Fruit fly (Drosophila melanogaster) whole organism, embryonic: ENCODE results near the gene CG12241.
A peak's percentile ranks its signal among the peaks of the same experiment; 100 is the strongest.

Source experiments
- Abd-B ChIP-seq: fragments of 200-800 bp; sonication (Bioruptor generic); optimal IDR thresholded peaks from 2 replicates; lab custom pipeline; 2018; ENCODE audit warnings: missing biosample characterization, mild to moderate bottlenecking, missing genetic modification characterization, moderate library complexity
- Antp ChIP-seq: fragments of 200-800 bp; sonication (Bioruptor generic); optimal IDR thresholded peaks from 3 replicates; lab custom pipeline; 2016; ENCODE audit warnings: missing biosample characterization, missing genetic modification characterization
- Bteb2 ChIP-seq: fragments of 200-800 bp; sonication (Bioruptor generic); optimal IDR thresholded peaks from 2 replicates; lab custom pipeline; 2016; ENCODE audit warnings: missing biosample characterization, missing genetic modification characterization
- CG10267 ChIP-seq: fragments of 200-800 bp; sonication (Bioruptor generic); optimal IDR thresholded peaks from 2 replicates; lab custom pipeline; 2018; ENCODE audit warnings: missing biosample characterization, mild to moderate bottlenecking, missing genetic modification characterization, moderate library complexity
- CG11560 ChIP-seq: fragments of 200-800 bp; sonication (Bioruptor generic); IDR thresholded peaks from 3 replicates; pipeline ENCODE4 v1.3.6; 2022; ENCODE audit warnings: missing biosample characterization, missing genetic modification characterization
- CG12155 ChIP-seq: fragments of 200-800 bp; sonication (Bioruptor generic); optimal IDR thresholded peaks from 3 replicates; lab custom pipeline; 2016; ENCODE audit warnings: missing biosample characterization, missing genetic modification characterization
- CG12391 ChIP-seq: fragments of 200-800 bp; sonication (Bioruptor generic); optimal IDR thresholded peaks from 3 replicates; lab custom pipeline; 2018; ENCODE audit warnings: missing biosample characterization, mild to moderate bottlenecking, missing genetic modification characterization, moderate library complexity
- CG12744 ChIP-seq: fragments of 200-800 bp; sonication (Bioruptor generic); optimal IDR thresholded peaks from 2 replicates; lab custom pipeline; 2016; ENCODE audit warnings: missing biosample characterization, missing genetic modification characterization
- CG15514 ChIP-seq: fragments of 200-800 bp; sonication (Bioruptor generic); optimal IDR thresholded peaks from 3 replicates; lab custom pipeline; 2017; ENCODE audit warnings: missing biosample characterization, missing genetic modification characterization, mild to moderate bottlenecking, moderate library complexity, missing genetic modification reagents
- CG2116 ChIP-seq: fragments of 200-800 bp; sonication (Bioruptor generic); optimal IDR thresholded peaks from 3 replicates; lab custom pipeline; 2018; ENCODE audit warnings: missing biosample characterization, mild to moderate bottlenecking, missing genetic modification characterization
- CG2120 ChIP-seq: fragments of 200-800 bp; sonication (Bioruptor generic); optimal IDR thresholded peaks from 3 replicates; lab custom pipeline; 2016; ENCODE audit warnings: missing biosample characterization, missing genetic modification characterization
- CG2129 ChIP-seq: fragments of 200-800 bp; sonication (Bioruptor generic); IDR thresholded peaks from 2 replicates; pipeline ENCODE4 v1.3.6; 2022; ENCODE audit warnings: missing biosample characterization, missing genetic modification characterization; ENCODE audit not compliant: partially characterized antibody
- CG32532 ChIP-seq: fragments of 200-800 bp; sonication (Bioruptor generic); IDR thresholded peaks from 2 replicates; pipeline ENCODE4 v1.3.6; 2022; ENCODE audit warnings: missing biosample characterization, missing genetic modification characterization
- CG3995 ChIP-seq: fragments of 200-800 bp; sonication (Bioruptor generic); optimal IDR thresholded peaks from 3 replicates; lab custom pipeline; 2016; ENCODE audit warnings: missing biosample characterization, missing genetic modification characterization
- CG6791 ChIP-seq: fragments of 200-800 bp; sonication (Bioruptor generic); IDR thresholded peaks from 3 replicates; pipeline ENCODE4 v1.3.6; 2022; ENCODE audit warnings: missing biosample characterization, missing genetic modification characterization; ENCODE audit not compliant: partially characterized antibody
- CG8924 ChIP-seq: fragments of 200-800 bp; optimal IDR thresholded peaks from 3 replicates; lab custom pipeline; 2019; ENCODE audit warnings: missing biosample characterization, mild to moderate bottlenecking, missing genetic modification characterization, moderate library complexity
- CG9437 ChIP-seq: fragments of 200-800 bp; sonication (Bioruptor generic); optimal IDR thresholded peaks from 2 replicates; lab custom pipeline; 2018; ENCODE audit warnings: missing biosample characterization, mild to moderate bottlenecking, missing genetic modification characterization
- Chrac-16 ChIP-seq: fragments of 200-800 bp; sonication (Bioruptor generic); optimal IDR thresholded peaks from 3 replicates; lab custom pipeline; 2016; ENCODE audit warnings: missing biosample characterization, missing genetic modification characterization
- Dfd ChIP-seq, 2 experiments: fragments of >200 bp; optimal IDR thresholded peaks; 2 replicates each; lab custom pipeline; 2017; ENCODE audit warnings: missing biosample characterization in 2 of 2, missing genetic modification characterization in 2 of 2
- Dll ChIP-seq: fragments of 200-800 bp; sonication (Bioruptor generic); IDR thresholded peaks from 4 replicates; pipeline ENCODE4 v1.3.6; 2022; ENCODE audit warnings: missing biosample characterization, missing genetic modification characterization; ENCODE audit not compliant: partially characterized antibody
- Doc3 ChIP-seq: fragments of 200-800 bp; sonication (Bioruptor generic); IDR thresholded peaks from 3 replicates; pipeline ENCODE4 v1.3.6; 2022; ENCODE audit warnings: missing biosample characterization, missing genetic modification characterization; ENCODE audit not compliant: partially characterized antibody
- Dp ChIP-seq: fragments of 200-800 bp; sonication (Bioruptor generic); optimal IDR thresholded peaks from 2 replicates; lab custom pipeline; 2018; ENCODE audit warnings: missing biosample characterization, mild to moderate bottlenecking, missing genetic modification characterization, moderate library complexity
- Dref ChIP-seq: fragments of 200-800 bp; sonication (Bioruptor generic); IDR thresholded peaks from 2 replicates; pipeline ENCODE4 v1.3.6; 2022; ENCODE audit warnings: missing biosample characterization, missing genetic modification characterization
- HLH4C ChIP-seq: fragments of 200-800 bp; sonication (Bioruptor generic); IDR thresholded peaks from 3 replicates; pipeline ENCODE4 v1.3.6; 2022; ENCODE audit warnings: missing biosample characterization, missing genetic modification characterization; ENCODE audit not compliant: partially characterized antibody
- Hr51 ChIP-seq, 2 experiments: fragments of 200-800 bp; sonication (Bioruptor generic); optimal IDR thresholded peaks; 2 replicates in 1 of 2; 3 replicates in 1 of 2; lab custom pipeline; 2016 to 2018; ENCODE audit warnings: missing biosample characterization in 2 of 2, missing genetic modification characterization in 2 of 2, mild to moderate bottlenecking in 1 of 2, moderate library complexity in 1 of 2
- Hr78 ChIP-seq, 2 experiments: fragments of 200-800 bp in 1 of 2; fragments of >200 bp in 1 of 2; sonication (Bioruptor generic) in 1 of 2; optimal IDR thresholded peaks; 2 replicates each; lab custom pipeline; 2017 to 2019; ENCODE audit warnings: missing biosample characterization in 2 of 2, missing genetic modification characterization in 2 of 2, mild to moderate bottlenecking in 1 of 2, moderate library complexity in 1 of 2
- Med ChIP-seq: fragments of 200-800 bp; sonication (Bioruptor generic); peaks from one replicate; lab custom pipeline; 2016; ENCODE audit warnings: missing biosample characterization, missing genetic modification characterization, mild to moderate bottlenecking, inconsistent platforms, moderate library complexity
- Myb ChIP-seq: fragments of 200-800 bp; sonication (Bioruptor generic); optimal IDR thresholded peaks from 2 replicates; lab custom pipeline; 2016; ENCODE audit warnings: missing biosample characterization, missing genetic modification characterization
- NFAT ChIP-seq: fragments of 200-800 bp; sonication (Bioruptor generic); IDR thresholded peaks from 2 replicates; pipeline ENCODE4 v1.3.6; 2022; ENCODE audit warnings: missing biosample characterization, missing genetic modification characterization
- NK7.1 ChIP-seq: fragments of 200-800 bp; sonication (Bioruptor generic); optimal IDR thresholded peaks from 3 replicates; lab custom pipeline; 2016; ENCODE audit warnings: missing biosample characterization, missing genetic modification characterization
- Opbp ChIP-seq: fragments of 200-800 bp; sonication (Bioruptor generic); IDR thresholded peaks from 3 replicates; pipeline ENCODE4 v1.3.6; 2022; ENCODE audit warnings: missing biosample characterization, missing genetic modification characterization; ENCODE audit not compliant: partially characterized antibody
- Pdp1 ChIP-seq, 2 experiments: fragments of 200-800 bp; sonication (Bioruptor generic); optimal IDR thresholded peaks; 3 replicates each; lab custom pipeline; 2016; ENCODE audit warnings: missing biosample characterization in 2 of 2, missing genetic modification characterization in 2 of 2, mild to moderate bottlenecking in 1 of 2, moderate library complexity in 1 of 2
- Taf1 ChIP-seq: fragments of 200-800 bp; sonication (Bioruptor generic); IDR thresholded peaks from 2 replicates; pipeline ENCODE4 v1.3.6; 2022; ENCODE audit warnings: missing biosample characterization, missing genetic modification characterization
- Usf ChIP-seq: fragments of 200-800 bp; sonication (Bioruptor generic); optimal IDR thresholded peaks from 2 replicates; lab custom pipeline; 2017; ENCODE audit warnings: missing genotype, missing biosample characterization, missing genetic modification characterization
- Xbp1 ChIP-seq: fragments of 200-800 bp; sonication (Bioruptor generic); optimal IDR thresholded peaks from 3 replicates; lab custom pipeline; 2016; ENCODE audit warnings: missing biosample characterization, mild to moderate bottlenecking, missing genetic modification characterization
- ap ChIP-seq: fragments of 200-800 bp; sonication (Bioruptor generic); IDR thresholded peaks from 2 replicates; pipeline ENCODE4 v1.3.6; 2022; ENCODE audit warnings: missing biosample characterization, missing genetic modification characterization
- cad ChIP-seq: fragments of >200 bp; optimal IDR thresholded peaks from 2 replicates; lab custom pipeline; 2017; ENCODE audit warnings: missing biosample characterization, missing genetic modification characterization
- chinmo ChIP-seq: fragments of 200-800 bp; sonication (Bioruptor generic); IDR thresholded peaks from 4 replicates; pipeline ENCODE4 v1.3.6; 2022; ENCODE audit warnings: missing biosample characterization, missing genetic modification characterization; ENCODE audit not compliant: partially characterized antibody
- dm ChIP-seq: fragments of 200-800 bp; sonication (Bioruptor generic); optimal IDR thresholded peaks from 3 replicates; lab custom pipeline; 2016; ENCODE audit warnings: missing biosample characterization, missing genetic modification characterization
- gfzf ChIP-seq: fragments of 200-800 bp; sonication (Bioruptor generic); optimal IDR thresholded peaks from 2 replicates; lab custom pipeline; 2016; ENCODE audit warnings: missing biosample characterization, mild to moderate bottlenecking, missing genetic modification characterization, moderate library complexity
- gsb-n ChIP-seq: fragments of 200-800 bp; sonication (Bioruptor generic); optimal IDR thresholded peaks from 3 replicates; lab custom pipeline; 2018; ENCODE audit warnings: missing biosample characterization, mild to moderate bottlenecking, missing genetic modification characterization
- h ChIP-seq: fragments of >200 bp; optimal IDR thresholded peaks from 2 replicates; lab custom pipeline; 2017
- lab ChIP-seq: fragments of 200-800 bp; sonication (Bioruptor generic); optimal IDR thresholded peaks from 3 replicates; lab custom pipeline; 2017; ENCODE audit warnings: missing biosample characterization, missing genetic modification characterization, mild to moderate bottlenecking, moderate library complexity, missing genetic modification reagents
- mam ChIP-seq: fragments of 200-800 bp; sonication (Bioruptor generic); optimal IDR thresholded peaks from 3 replicates; lab custom pipeline; 2016; ENCODE audit warnings: missing biosample characterization, missing genetic modification characterization
- nmo ChIP-seq: fragments of 200-800 bp; sonication (Bioruptor generic); optimal IDR thresholded peaks from 2 replicates; lab custom pipeline; 2018; ENCODE audit warnings: missing biosample characterization, mild to moderate bottlenecking, missing genetic modification characterization, moderate library complexity
- ttk ChIP-seq: fragments of 200-800 bp; sonication (Bioruptor generic); IDR thresholded peaks from 2 replicates; pipeline ENCODE4 v2.1.2; 2022; ENCODE audit warnings: missing biosample characterization, missing genetic modification characterization
- unc-4 ChIP-seq: fragments of 200-800 bp; sonication (Bioruptor generic); IDR thresholded peaks from 2 replicates; pipeline ENCODE4 v1.3.6; 2022; ENCODE audit warnings: missing biosample characterization, missing genetic modification characterization; ENCODE audit not compliant: partially characterized antibody
- vvl ChIP-seq: fragments of 200-800 bp; sonication (Bioruptor generic); IDR thresholded peaks from 2 replicates; pipeline ENCODE4 v1.3.6; 2022; ENCODE audit warnings: missing biosample characterization, missing genetic modification characterization
- zfh2 ChIP-seq: fragments of 200-800 bp; sonication (Bioruptor generic); optimal IDR thresholded peaks from 2 replicates; lab custom pipeline; 2016; ENCODE audit warnings: missing biosample characterization, missing genetic modification characterization

CG12241 gene

DNA sequence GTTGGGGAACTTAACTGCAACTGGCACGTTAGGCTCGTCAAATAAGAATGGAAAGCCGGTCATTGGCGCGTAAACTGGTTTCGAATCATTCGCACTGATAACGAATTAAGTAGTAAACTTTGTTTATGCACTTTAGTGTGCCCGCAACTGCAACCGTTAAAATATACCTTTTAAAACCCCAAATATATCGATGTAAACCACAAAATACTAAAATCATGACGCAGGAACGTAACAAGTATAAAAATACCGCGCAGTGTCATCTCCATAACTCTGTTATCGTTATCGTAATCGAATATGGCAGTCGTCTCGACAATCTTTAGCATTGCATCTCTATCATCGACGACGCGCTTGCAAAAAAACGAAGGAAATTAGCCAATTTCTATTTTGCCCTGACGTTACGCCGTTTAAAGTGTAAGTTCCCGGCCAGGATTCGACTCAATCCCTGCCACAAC, 6.2 kb downstream of the CG12241 start, which contains the start of the genes CG31344 and Caf1-55 (continued):
- TF ChIP-seq Doc3 = peak; percentile 68; the same call in 2 of the 3 replicates
- TF ChIP-seq CG2116 (GFP tag; lab: Kevin White, UChicago) = peak; percentile 85
- no peak for TF ChIP-seq lab
- TF ChIP-seq Xbp1 (GFP tag; lab: Kevin White, UChicago) = peak; percentile 28
- TF ChIP-seq mam (GFP tag; lab: Kevin White, UChicago) = no peak
- peak; percentile 89 for TF ChIP-seq HLH4C (GFP tag; lab: Robert Waterston, UW)
- no peak for TF ChIP-seq Usf (GFP tag; lab: Kevin White, UChicago)
- peak; percentile 47 for TF ChIP-seq nmo (GFP tag; lab: Kevin White, UChicago)
- TF ChIP-seq gfzf (GFP tag; lab: Kevin White, UChicago) = peak; percentile 93
- TF ChIP-seq Taf1 (GFP tag; lab: Robert Waterston, UW) = no peak
- peak; percentile 74 for TF ChIP-seq Med (GFP tag; lab: Kevin White, UChicago)
- TF ChIP-seq ap (GFP tag; lab: Robert Waterston, UW) = no peak
- peak; percentile 38 for TF ChIP-seq CG8924 (tag; lab: Kevin White, UChicago)
- peak; percentile 66 for TF ChIP-seq Abd-B (GFP tag; lab: Kevin White, UChicago)
- TF ChIP-seq Hr51 (GFP tag; optimal IDR thresholded peaks at IDR 0.05; lab: Kevin White, UChicago) = no peak
- TF ChIP-seq h (lab: Kevin White, UChicago) = no peak
- peak; percentile 65 for TF ChIP-seq CG2129
- TF ChIP-seq unc-4 (GFP tag; lab: Robert Waterston, UW) = peak; percentile 84
- peak; percentile 21 for TF ChIP-seq gsb-n (tag; lab: Kevin White, UChicago)
- peak; percentile 79 for TF ChIP-seq CG9437 (GFP tag; lab: Kevin White, UChicago)
- TF ChIP-seq Dref (GFP tag; lab: Robert Waterston, UW) = peak; percentile 92
- no peak for TF ChIP-seq cad (GFP tag; lab: Kevin White, UChicago)
- TF ChIP-seq zfh2 (GFP tag; lab: Kevin White, UChicago) = peak; percentile 35
- peak in 1 of 2 experiments; percentile 60 for TF ChIP-seq Pdp1 (GFP tag; optimal IDR thresholded peaks at IDR 0.05; lab: Kevin White, UChicago)
- TF ChIP-seq CG11560 (tag; lab: Robert Waterston, UW) = peak; percentile 91
- TF ChIP-seq Opbp (GFP tag; lab: Robert Waterston, UW) = peak; percentile 49; the same call in 1 of the 3 replicates
- peak; percentile 88 for TF ChIP-seq CG6791 (GFP tag; lab: Robert Waterston, UW)
- peak; percentile 93; the same call in 2 of the 4 replicates for TF ChIP-seq chinmo (GFP tag; lab: Robert Waterston, UW)
- TF ChIP-seq Myb (GFP tag; lab: Kevin White, UChicago) = peak; percentile 84
- TF ChIP-seq CG12744 (GFP tag; lab: Kevin White, UChicago) = no peak
- TF ChIP-seq Dfd (GFP tag; optimal IDR thresholded peaks at IDR 0.05; lab: Kevin White, UChicago) = no peak
- TF ChIP-seq ttk (GFP tag; lab: Robert Waterston, UW) = no peak
- peak; percentile 77 for TF ChIP-seq Dp (GFP tag; lab: Kevin White, UChicago)
- TF ChIP-seq Chrac-16 (GFP tag; lab: Kevin White, UChicago) = no peak
- TF ChIP-seq CG3995 (GFP tag; lab: Kevin White, UChicago) = peak; percentile 78
- TF ChIP-seq CG2120 (GFP tag; lab: Kevin White, UChicago) = peak; percentile 55
- TF ChIP-seq Dll = peak; percentile 86
- peak; percentile 60 for TF ChIP-seq dm
- TF ChIP-seq CG10267 (tag; lab: Kevin White, UChicago) = peak; percentile 37
- no peak for TF ChIP-seq NK7.1 (GFP tag; lab: Kevin White, UChicago)
- TF ChIP-seq NFAT (GFP tag; lab: Robert Waterston, UW) = no peak
- TF ChIP-seq CG15514 = peak; percentile 68
- no peak for TF ChIP-seq Antp
- peak; percentile 12 for TF ChIP-seq CG12155
- TF ChIP-seq CG12391 (tag; lab: Kevin White, UChicago) = peak; percentile 54
- TF ChIP-seq Bteb2 (GFP tag; lab: Kevin White, UChicago) = peak; percentile 8
- peak; percentile 42; the same call in 1 of the 2 replicates for TF ChIP-seq vvl (GFP tag; lab: Robert Waterston, UW)
- no peak for TF ChIP-seq CG32532 (GFP tag; lab: Robert Waterston, UW)
- no peak for TF ChIP-seq Hr78 (GFP tag; optimal IDR thresholded peaks at IDR 0.05; lab: Kevin White, UChicago)
